Fruit fly (Drosophila melanogaster): Measurements from ENCODE around the gene Rsod.

dm6 chr3R:30213697-30214096 lies 42.7 kb upstream of the Rsod start, which contains the start of gene CecB:
- no peak for TF ChIP-seq CG1620 (GFP tag; optimal IDR thresholded peaks at IDR 0.05)
- TF ChIP-seq kay (GFP tag; ENCODE audit: borderline replicate concordance), result no peak
- no peak for TF ChIP-seq CG12768 (GFP tag; optimal IDR thresholded peaks at IDR 0.05)
- TF ChIP-seq Mnt (GFP tag; optimal IDR thresholded peaks at IDR 0.05), result no peak
- no peak for TF ChIP-seq ovo (GFP tag; optimal IDR thresholded peaks at IDR 0.05)
- TF ChIP-seq toe (GFP tag; optimal IDR thresholded peaks at IDR 0.05), result no peak
- no peak for TF ChIP-seq CG5204 (GFP tag; optimal IDR thresholded peaks at IDR 0.05)
- no peak for TF ChIP-seq CG33017 (tag; optimal IDR thresholded peaks at IDR 0.05)

All from whole organism, adult.